Worm (Caenorhabditis elegans): ENCODE results near the gene trm-2A.

Gene trm-2A

ce11 chrV:904232-904983 lies at the start of gene trm-2A:
TSS of gene trm-2A (plus strand) at chrV:904963.
- TF ChIP-seq pha-4 (GFP tag; IDR thresholded peaks at IDR 0.05) (no peak), pha-4 (tag; optimal IDR thresholded peaks at IDR 0.05) (peak; percentile 43), D1046.2 (GFP tag; IDR thresholded peaks at IDR 0.05) (no peak), lim-7 (GFP tag; IDR thresholded peaks at IDR 0.05) (no peak), gei-8 (GFP tag; optimal IDR thresholded peaks at IDR 0.05) (no peak), nhr-10 (tag; optimal IDR thresholded peaks at IDR 0.05) (no peak), hmg-1.1 (GFP tag; IDR thresholded peaks at IDR 0.05) (peak; percentile 65), spr-3 (GFP tag; optimal IDR thresholded peaks at IDR 0.05) (no peak), hlh-11 (tag; optimal IDR thresholded peaks at IDR 0.05) (peak; percentile 52), daf-8 (GFP tag; IDR thresholded peaks at IDR 0.05) (no peak), mep-1 (tag; optimal IDR thresholded peaks at IDR 0.05) (peak; percentile 79), F44E2.7 (GFP tag; IDR thresholded peaks at IDR 0.05) (0 out of 2 replicates have a peak, but pooled peaks have one; percentile 15), fkh-10 (GFP tag; optimal IDR thresholded peaks at IDR 0.05) (no peak), daf-16 (GFP tag; optimal IDR thresholded peaks at IDR 0.05) (no peak), daf-16 (tag; optimal IDR thresholded peaks at IDR 0.05) (peak; percentile 43), zfp-2 (tag; optimal IDR thresholded peaks at IDR 0.05) (no peak), set-16 (GFP tag; IDR thresholded peaks at IDR 0.05) (peak; percentile 71), egl-27 (tag; optimal IDR thresholded peaks at IDR 0.05) (no peak), dmd-6 (GFP tag; IDR thresholded peaks at IDR 0.05) (peak; percentile 43; the same call in 1 of the 2 replicates), nhr-6 (tag; optimal IDR thresholded peaks at IDR 0.05) (peak; percentile 12), tag-97 (GFP tag; IDR thresholded peaks at IDR 0.05) (no peak), T20F7.1 (GFP tag; optimal IDR thresholded peaks at IDR 0.05) (no peak), ztf-7 (tag; optimal IDR thresholded peaks at IDR 0.05) (no peak), aha-1 (tag) (peak; percentile 89), nhr-11 (tag; optimal IDR thresholded peaks at IDR 0.05) (peak; percentile 27), lin-29 (GFP tag; IDR thresholded peaks at IDR 0.05) (no peak), dve-1 (tag; optimal IDR thresholded peaks at IDR 0.05; ENCODE audit: insufficient read depth) (peak; percentile 60), dmd-9 (GFP tag; IDR thresholded peaks at IDR 0.05) (no peak), nhr-102 (tag; optimal IDR thresholded peaks at IDR 0.05) (peak; percentile 6), ceh-82 (tag; optimal IDR thresholded peaks at IDR 0.05) (no peak), lin-13 (GFP tag; optimal IDR thresholded peaks at IDR 0.05) (peak; percentile 16), duxl-1 (tag; optimal IDR thresholded peaks at IDR 0.05; ENCODE audit: poor library complexity) (peak; percentile 49), ctbp-1 (GFP tag; IDR thresholded peaks at IDR 0.05) (no peak), rbr-2 (tag; optimal IDR thresholded peaks at IDR 0.05) (peak; percentile 54), lsy-2 (tag; optimal IDR thresholded peaks at IDR 0.05) (peak in 1 of 2 experiments; percentile 87), mdl-1 (tag; optimal IDR thresholded peaks at IDR 0.05) (peak in 1 of 2 experiments; percentile 17), madf-5 (GFP tag; IDR thresholded peaks at IDR 0.05) (no peak), zip-11 (GFP tag; IDR thresholded peaks at IDR 0.05) (no peak), Y75B8A.6 (GFP tag; IDR thresholded peaks at IDR 0.05) (no peak), hif-1 (tag; optimal IDR thresholded peaks at IDR 0.05) (peak in 1 of 2 experiments; percentile 47), lin-39 (tag; optimal IDR thresholded peaks at IDR 0.05) (no peak), zip-2 (tag; optimal IDR thresholded peaks at IDR 0.05) (no peak), nhr-41 (GFP tag; IDR thresholded peaks at IDR 0.05) (no peak), vab-7 (GFP tag; IDR thresholded peaks at IDR 0.05) (no peak), nhr-48 (tag; optimal IDR thresholded peaks at IDR 0.05) (no peak), nhr-77 (tag; optimal IDR thresholded peaks at IDR 0.05) (peak; percentile 44), nhr-111 (GFP tag; optimal IDR thresholded peaks at IDR 0.05) (no peak), mdt-29 (GFP tag; IDR thresholded peaks at IDR 0.05) (no peak), dmd-8 (GFP tag; IDR thresholded peaks at IDR 0.05) (0 out of 2 replicates have a peak, but pooled peaks have one; percentile 37), egl-43 (GFP tag; IDR thresholded peaks at IDR 0.05) (peak; percentile 37; the same call in 1 of the 2 replicates), Y5F2A.4 (GFP tag; optimal IDR thresholded peaks at IDR 0.05) (no peak)
